Fruit fly (Drosophila melanogaster) whole organism, embryonic: ENCODE measurements around the gene ana1.

Experiments used
- CG10267 ChIP-seq: fragments of 200-800 bp; sonication (Bioruptor generic); optimal IDR thresholded peaks from 2 replicates; lab custom pipeline; 2018; ENCODE audit warnings: missing biosample characterization, mild to moderate bottlenecking, missing genetic modification characterization, moderate library complexity
- CG10274 ChIP-seq: fragments of 200-800 bp; sonication (Bioruptor generic); optimal IDR thresholded peaks from 3 replicates; lab custom pipeline; 2017; ENCODE audit warnings: missing biosample characterization, mild to moderate bottlenecking, missing genetic modification characterization
- CG11093 ChIP-seq: fragments of 200-800 bp; sonication (Bioruptor generic); IDR thresholded peaks from 3 replicates; pipeline ENCODE4 v1.3.6; 2022; ENCODE audit warnings: missing biosample characterization, missing genetic modification characterization
- CG14441 ChIP-seq: fragments of 200-800 bp; sonication (Bioruptor generic); IDR thresholded peaks from 2 replicates; pipeline ENCODE4 v1.3.6; 2022; ENCODE audit warnings: missing biosample characterization, missing genetic modification characterization
- CG15073 ChIP-seq: fragments of 200-800 bp; sonication (Bioruptor generic); optimal IDR thresholded peaks from 2 replicates; lab custom pipeline; 2016; ENCODE audit warnings: missing biosample characterization, missing genetic modification characterization
- CG17328 ChIP-seq: fragments of 200-800 bp; sonication (Bioruptor generic); IDR thresholded peaks from 2 replicates; pipeline ENCODE4 v1.3.6; 2022; ENCODE audit warnings: missing biosample characterization, missing genetic modification characterization
- CG17912 ChIP-seq: fragments of 200-800 bp; sonication (Bioruptor generic); optimal IDR thresholded peaks from 2 replicates; lab custom pipeline; 2018; ENCODE audit warnings: missing biosample characterization, mild to moderate bottlenecking, missing genetic modification characterization
- CG18011 ChIP-seq: fragments of 200-800 bp; sonication (Bioruptor generic); optimal IDR thresholded peaks from 2 replicates; lab custom pipeline; 2017; ENCODE audit warnings: missing biosample characterization, missing genetic modification characterization, mild to moderate bottlenecking, moderate library complexity, missing genotype
- CG18476 ChIP-seq: fragments of 200-800 bp; sonication (Bioruptor generic); optimal IDR thresholded peaks from 2 replicates; lab custom pipeline; 2016; ENCODE audit warnings: missing biosample characterization, mild to moderate bottlenecking, missing genetic modification characterization
- CG2116 ChIP-seq: fragments of 200-800 bp; sonication (Bioruptor generic); optimal IDR thresholded peaks from 3 replicates; lab custom pipeline; 2018; ENCODE audit warnings: missing biosample characterization, mild to moderate bottlenecking, missing genetic modification characterization
- CG2129 ChIP-seq: fragments of 200-800 bp; sonication (Bioruptor generic); IDR thresholded peaks from 2 replicates; pipeline ENCODE4 v1.3.6; 2022; ENCODE audit warnings: missing biosample characterization, missing genetic modification characterization; ENCODE audit not compliant: partially characterized antibody
- CG3838 ChIP-seq: fragments of 200-800 bp; sonication (Bioruptor generic); optimal IDR thresholded peaks from 3 replicates; lab custom pipeline; 2016; ENCODE audit warnings: missing biosample characterization, missing genetic modification characterization
- CG7556 ChIP-seq: fragments of 200-800 bp; sonication (Bioruptor generic); optimal IDR thresholded peaks from 2 replicates; lab custom pipeline; 2017; ENCODE audit warnings: missing biosample characterization, mild to moderate bottlenecking, missing genetic modification characterization
- CG7928 ChIP-seq: fragments of 200-800 bp; sonication (Bioruptor generic); optimal IDR thresholded peaks from 2 replicates; lab custom pipeline; 2017; ENCODE audit warnings: missing biosample characterization, mild to moderate bottlenecking, missing genetic modification characterization
- CG8281 ChIP-seq: fragments of 200-800 bp; sonication (Bioruptor generic); optimal IDR thresholded peaks from 2 replicates; lab custom pipeline; 2018; ENCODE audit warnings: missing biosample characterization, mild to moderate bottlenecking, missing genetic modification characterization, moderate library complexity
- CG9876 ChIP-seq: fragments of 200-800 bp; sonication (Bioruptor generic); optimal IDR thresholded peaks from 2 replicates; lab custom pipeline; 2016; ENCODE audit warnings: missing biosample characterization, missing genetic modification characterization
- Dek ChIP-seq: fragments of 200-800 bp; sonication (Bioruptor generic); optimal IDR thresholded peaks from 3 replicates; lab custom pipeline; 2019; ENCODE audit warnings: missing biosample characterization, mild to moderate bottlenecking, missing genetic modification characterization, moderate library complexity
- Drgx ChIP-seq: fragments of 200-800 bp; sonication (Bioruptor generic); IDR thresholded peaks from 2 replicates; pipeline ENCODE4 v1.3.6; 2022; ENCODE audit warnings: missing biosample characterization, missing genetic modification characterization
- E2f2 ChIP-seq: fragments of 200-800 bp; sonication (Bioruptor generic); IDR thresholded peaks from 2 replicates; pipeline ENCODE4 v1.3.6; 2022; ENCODE audit warnings: missing biosample characterization, missing genetic modification characterization
- Elba2 ChIP-seq: fragments of 200-800 bp; sonication (Bioruptor generic); optimal IDR thresholded peaks from 3 replicates; lab custom pipeline; 2016; ENCODE audit warnings: missing biosample characterization, missing genetic modification characterization
- H15 ChIP-seq: fragments of 200-800 bp; sonication (Bioruptor generic); IDR thresholded peaks from 3 replicates; pipeline ENCODE4 v1.3.6; 2022; ENCODE audit warnings: missing biosample characterization, missing genetic modification characterization
- HHEX ChIP-seq: fragments of 200-800 bp; sonication (Bioruptor generic); optimal IDR thresholded peaks from 3 replicates; lab custom pipeline; 2017; ENCODE audit warnings: missing biosample characterization, mild to moderate bottlenecking, missing genetic modification characterization, missing genetic modification reagents
- Hmr ChIP-seq: fragments of 200-800 bp; sonication (Bioruptor generic); optimal IDR thresholded peaks from 3 replicates; lab custom pipeline; 2017; ENCODE audit warnings: mild to moderate bottlenecking, missing biosample characterization, missing genetic modification reagents, missing genetic modification characterization
- NfI ChIP-seq: fragments of 200-800 bp; sonication (Bioruptor generic); optimal IDR thresholded peaks from 3 replicates; lab custom pipeline; 2018; ENCODE audit warnings: missing biosample characterization, mild to moderate bottlenecking, missing genetic modification characterization, moderate library complexity
- Poxn ChIP-seq: fragments of 200-800 bp; sonication (Bioruptor generic); IDR thresholded peaks from 2 replicates; pipeline ENCODE4 v1.3.6; 2022; ENCODE audit warnings: missing biosample characterization, missing genetic modification characterization
- Xbp1 ChIP-seq: fragments of 200-800 bp; sonication (Bioruptor generic); optimal IDR thresholded peaks from 3 replicates; lab custom pipeline; 2016; ENCODE audit warnings: missing biosample characterization, mild to moderate bottlenecking, missing genetic modification characterization
- Xrp1 ChIP-seq: fragments of 200-800 bp; sonication (Bioruptor generic); IDR thresholded peaks from 2 replicates; pipeline ENCODE4 v1.3.6; 2022; ENCODE audit warnings: missing biosample characterization, missing genetic modification characterization
- abd-A ChIP-seq: fragments of 200-800 bp; sonication (Bioruptor generic); optimal IDR thresholded peaks from 3 replicates; lab custom pipeline; 2019; ENCODE audit warnings: missing biosample characterization, mild to moderate bottlenecking, missing genetic modification characterization, moderate library complexity
- aop ChIP-seq: fragments of 200-800 bp; sonication (Bioruptor generic); IDR thresholded peaks from 2 replicates; pipeline ENCODE4 v1.3.6; 2022; ENCODE audit warnings: missing biosample characterization, missing genetic modification characterization
- cg ChIP-seq: fragments of 200-800 bp; sonication (Bioruptor generic); optimal IDR thresholded peaks from 3 replicates; lab custom pipeline; 2019; ENCODE audit warnings: missing biosample characterization, mild to moderate bottlenecking, missing genetic modification characterization, moderate library complexity
- chm ChIP-seq: fragments of 200-800 bp; sonication (Bioruptor generic); IDR thresholded peaks from 2 replicates; pipeline ENCODE4 v1.3.6; 2022; ENCODE audit warnings: missing biosample characterization, missing genetic modification characterization
- eve ChIP-seq, 2 experiments: fragments of >200 bp; optimal IDR thresholded peaks; 2 replicates each; lab custom pipeline; 2017; ENCODE audit warnings: missing biosample characterization in 2 of 2, missing genetic modification characterization in 2 of 2
- fru ChIP-seq: fragments of >200 bp; optimal IDR thresholded peaks from 2 replicates; lab custom pipeline; 2017
- fu2 ChIP-seq: fragments of 200-800 bp; sonication (Bioruptor generic); optimal IDR thresholded peaks from 2 replicates; lab custom pipeline; 2016; ENCODE audit warnings: missing biosample characterization, missing genetic modification characterization
- gce ChIP-seq: fragments of 200-800 bp; sonication (Bioruptor generic); IDR thresholded peaks from 3 replicates; pipeline ENCODE4 v1.3.6; 2022; ENCODE audit warnings: missing biosample characterization, missing genetic modification characterization
- nau ChIP-seq: fragments of 200-800 bp; sonication (Bioruptor generic); optimal IDR thresholded peaks from 3 replicates; lab custom pipeline; 2017; ENCODE audit warnings: missing biosample characterization, mild to moderate bottlenecking, missing genetic modification characterization, missing genetic modification reagents
- oc ChIP-seq: fragments of 200-800 bp; sonication (Bioruptor generic); optimal IDR thresholded peaks from 2 replicates; lab custom pipeline; 2018; ENCODE audit warnings: missing biosample characterization, mild to moderate bottlenecking, missing genetic modification characterization, moderate library complexity
- odd ChIP-seq: fragments of 200-800 bp; sonication (Bioruptor generic); optimal IDR thresholded peaks from 2 replicates; lab custom pipeline; 2017; ENCODE audit warnings: missing biosample characterization, mild to moderate bottlenecking, missing genetic modification characterization
- otp ChIP-seq: fragments of 200-800 bp; sonication (Bioruptor generic); IDR thresholded peaks from 3 replicates; pipeline ENCODE4, ENCODE4 v1.3.6; 2022; ENCODE audit warnings: missing biosample characterization, missing genetic modification characterization
- pho ChIP-seq: fragments of 200-800 bp; sonication (Bioruptor generic); optimal IDR thresholded peaks from 2 replicates; lab custom pipeline; 2016; ENCODE audit warnings: missing biosample characterization, missing genetic modification characterization
- pros ChIP-seq: fragments of 200-800 bp; sonication (Bioruptor generic); optimal IDR thresholded peaks from 3 replicates; lab custom pipeline; 2019; ENCODE audit warnings: missing biosample characterization, mild to moderate bottlenecking, missing genetic modification characterization, moderate library complexity
- salm ChIP-seq: fragments of 200-800 bp; sonication (Bioruptor generic); optimal IDR thresholded peaks from 2 replicates; lab custom pipeline; 2018; ENCODE audit warnings: missing biosample characterization, mild to moderate bottlenecking, missing genetic modification characterization
- sens ChIP-seq: fragments of 200-800 bp; sonication (Bioruptor generic); peaks from one replicate; lab custom pipeline; 2016; ENCODE audit warnings: missing biosample characterization, missing genetic modification characterization
- slp2 ChIP-seq: fragments of 200-800 bp; sonication (Bioruptor generic); optimal IDR thresholded peaks from 2 replicates; lab custom pipeline; 2016; ENCODE audit warnings: missing biosample characterization, missing genetic modification characterization
- ssp ChIP-seq: fragments of 200-800 bp; sonication (Bioruptor generic); IDR thresholded peaks from 2 replicates; pipeline ENCODE4 v1.3.6; 2022; ENCODE audit warnings: missing biosample characterization, missing genetic modification characterization
- sug ChIP-seq: fragments of 200-800 bp; optimal IDR thresholded peaks from 2 replicates; lab custom pipeline; 2019; ENCODE audit warnings: missing biosample characterization, mild to moderate bottlenecking, missing genetic modification characterization, moderate library complexity
- tup ChIP-seq: fragments of 200-800 bp; sonication (Bioruptor generic); optimal IDR thresholded peaks from 2 replicates; lab custom pipeline; 2016; ENCODE audit warnings: missing biosample characterization, mild to moderate bottlenecking, missing genetic modification characterization, moderate library complexity
- unpg ChIP-seq: fragments of 200-800 bp; sonication (Bioruptor generic); optimal IDR thresholded peaks from 3 replicates; lab custom pipeline; 2018; ENCODE audit warnings: missing biosample characterization, mild to moderate bottlenecking, missing genetic modification characterization, moderate library complexity

The ana1 gene

DNA sequence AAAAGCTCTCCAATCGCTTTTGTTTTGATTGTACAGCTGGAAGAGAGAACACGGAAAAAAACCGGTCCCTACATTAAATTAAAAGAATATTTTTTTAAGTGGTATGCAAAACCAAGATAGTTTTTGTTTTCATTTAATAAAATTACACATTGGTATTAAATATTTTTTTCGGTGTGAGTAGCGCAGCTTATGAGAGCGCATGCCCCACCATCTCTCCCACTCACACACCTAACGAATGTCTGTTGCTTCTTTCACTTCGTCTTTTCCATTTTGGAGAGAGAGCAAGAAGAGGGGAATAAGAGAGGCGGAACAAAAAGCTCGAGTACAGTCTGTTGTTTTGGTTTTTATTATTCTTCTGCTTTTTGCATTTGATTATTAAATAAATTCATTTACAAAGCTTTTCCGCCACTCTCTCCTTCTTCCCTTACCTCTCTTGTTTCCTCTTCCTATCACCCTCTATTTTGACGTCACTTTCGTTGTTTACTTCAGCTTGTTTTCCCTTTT is 42.2 kb downstream of the ana1 start (continued):
- peak; percentile 79 for TF ChIP-seq CG7928 (GFP tag; lab: Kevin White, UChicago)
- peak; percentile 91 for TF ChIP-seq ssp (GFP tag; lab: Robert Waterston, UW)
- TF ChIP-seq abd-A = peak; percentile 97
- TF ChIP-seq sug (tag; lab: Kevin White, UChicago) = peak; percentile 97
- TF ChIP-seq oc (tag; lab: Kevin White, UChicago) = peak; percentile 99
- TF ChIP-seq CG9876 = peak; percentile 70
- TF ChIP-seq CG17912 (GFP tag; lab: Kevin White, UChicago) = peak; percentile 84
- peak; percentile 84 for TF ChIP-seq CG15073
- peak; percentile 95 for TF ChIP-seq CG11093 (GFP tag; lab: Robert Waterston, UW)
- peak; percentile 96 for TF ChIP-seq CG3838 (GFP tag; lab: Kevin White, UChicago)
- no peak for TF ChIP-seq fru (lab: Kevin White, UChicago)
- TF ChIP-seq gce (GFP tag; lab: Robert Waterston, UW) = peak; percentile 99
- TF ChIP-seq Xbp1 (GFP tag; lab: Kevin White, UChicago) = peak; percentile 98
- TF ChIP-seq cg (GFP tag; lab: Kevin White, UChicago) = peak; percentile 67
- TF ChIP-seq CG7556 (GFP tag; lab: Kevin White, UChicago) = peak; percentile 98

DNA sequence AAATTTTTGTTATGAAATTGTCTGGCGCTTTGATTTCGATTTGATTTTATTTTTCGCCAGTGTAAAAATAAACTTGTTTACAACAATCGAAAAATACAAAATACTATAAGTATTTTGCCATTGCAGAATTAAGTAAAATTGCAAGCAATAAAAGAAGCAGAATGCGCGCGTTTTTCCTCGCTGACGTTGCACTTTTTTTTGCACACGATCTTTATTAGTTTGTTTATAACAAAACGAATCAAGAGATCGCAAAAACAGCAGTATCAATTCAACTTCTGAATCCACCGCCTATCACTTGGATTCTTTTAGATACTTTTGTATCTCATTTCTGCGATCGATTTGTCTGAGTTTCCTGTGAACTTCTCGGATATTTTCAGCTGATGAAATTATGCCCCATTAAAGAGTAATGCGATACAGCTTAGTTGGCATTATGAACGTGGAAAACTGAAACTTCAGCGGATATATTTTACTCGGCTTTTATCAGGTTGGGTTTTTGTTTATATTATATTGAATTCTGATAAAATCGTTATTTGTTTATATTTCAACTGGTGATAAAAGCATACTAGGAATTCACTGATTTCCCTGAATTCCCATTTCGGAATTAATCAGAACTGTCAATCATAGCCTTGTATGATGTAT is 42.8 kb downstream of the ana1 start:
- TF ChIP-seq CG10267 (tag; lab: Kevin White, UChicago) (no peak), sens (peak; percentile 19), nau (GFP tag; lab: Kevin White, UChicago) (no peak)

DNA sequence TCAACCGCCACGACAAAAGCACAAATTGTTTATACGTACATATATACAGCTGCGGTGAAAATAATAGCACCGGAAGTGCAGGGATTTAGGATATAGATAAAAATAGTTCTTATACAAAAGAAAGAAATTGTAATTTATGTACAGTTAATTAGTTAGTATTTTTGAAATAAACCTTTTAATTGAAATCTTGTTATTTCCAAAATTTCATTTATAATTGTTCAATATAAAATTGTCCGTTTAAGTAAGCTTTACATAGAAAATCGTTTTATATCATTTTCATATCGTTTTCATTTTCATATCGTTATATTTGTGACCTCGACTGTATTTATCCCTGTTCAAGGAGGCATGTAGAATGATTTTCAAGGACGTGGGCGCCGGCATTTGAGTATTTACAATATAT is 43.7 kb downstream of the ana1 start:
- TF ChIP-seq eve (GFP tag; optimal IDR thresholded peaks at IDR 0.05; lab: Kevin White, UChicago) (peak in 1 of 2 experiments; percentile 43), pho (GFP tag; lab: Kevin White, UChicago) (peak; percentile 52), HHEX (GFP tag; lab: Kevin White, UChicago) (peak; percentile 39), CG2129 (no peak), chm (no peak), Dek (tag; lab: Kevin White, UChicago) (peak; percentile 68), odd (GFP tag; lab: Kevin White, UChicago) (peak; percentile 2), pros (GFP tag; lab: Kevin White, UChicago) (no peak), Poxn (GFP tag; lab: Robert Waterston, UW) (no peak), aop (GFP tag; lab: Robert Waterston, UW) (no peak), CG17328 (no peak), CG8281 (tag; lab: Kevin White, UChicago) (no peak), Hmr (peak; percentile 85), Drgx (GFP tag; lab: Robert Waterston, UW) (no peak), fu2 (GFP tag; lab: Kevin White, UChicago) (peak; percentile 24), CG2116 (GFP tag; lab: Kevin White, UChicago) (no peak), tup (no peak), Xrp1 (GFP tag; lab: Robert Waterston, UW) (peak; percentile 51; the same call in 1 of the 2 replicates), otp (GFP tag; lab: Robert Waterston, UW) (no peak), CG10274 (GFP tag; lab: Kevin White, UChicago) (no peak), CG14441 (no peak; the same call in 1 of the 2 replicates), H15 (GFP tag; lab: Robert Waterston, UW) (no peak), CG18011 (GFP tag; lab: Kevin White, UChicago) (no peak), unpg (GFP tag; lab: Kevin White, UChicago) (peak; percentile 64), NfI (peak; percentile 55), CG18476 (GFP tag; lab: Kevin White, UChicago) (no peak), E2f2 (GFP tag; lab: Robert Waterston, UW) (no peak), slp2 (GFP tag; lab: Kevin White, UChicago) (no peak), Elba2 (GFP tag; lab: Kevin White, UChicago) (no peak), salm (no peak)
